Worm (Caenorhabditis elegans): ENCODE measurements around the gene C49C8.3.

The C49C8.3 gene

ce11 chrIV:8627328-8627727, 17.2 kb upstream of the C49C8.3 start, which contains the start of gene F42A9.11 (continued):
- TF ChIP-seq nhr-28 (tag; optimal IDR thresholded peaks at IDR 0.05) (no peak), ztf-11 (tag; optimal IDR thresholded peaks at IDR 0.05) (no peak), ces-1 (GFP tag; optimal IDR thresholded peaks at IDR 0.05) (no peak), egl-27 (tag; optimal IDR thresholded peaks at IDR 0.05) (peak in 1 of 2 experiments; percentile 41), mef-2 (tag; optimal IDR thresholded peaks at IDR 0.05) (no peak), lir-3 (tag; optimal IDR thresholded peaks at IDR 0.05; ENCODE audit: poor library complexity) (no peak), dpl-1 (GFP tag; optimal IDR thresholded peaks at IDR 0.05) (peak in 2 of 3 experiments; percentile 19), lsy-2 (tag; optimal IDR thresholded peaks at IDR 0.05) (peak in 1 of 2 experiments; percentile 49), ets-5 (GFP tag; IDR thresholded peaks at IDR 0.05) (no peak), tlp-1 (tag; optimal IDR thresholded peaks at IDR 0.05) (no peak), nhr-77 (tag; optimal IDR thresholded peaks at IDR 0.05) (peak; percentile 59), mab-9 (GFP tag; IDR thresholded peaks at IDR 0.05) (no peak), jun-1 (tag; optimal IDR thresholded peaks at IDR 0.05) (no peak), elt-3 (tag; optimal IDR thresholded peaks at IDR 0.05) (peak in 1 of 6 experiments; percentile 27), zip-4 (GFP tag; optimal IDR thresholded peaks at IDR 0.05) (no peak), ceh-63 (GFP tag; optimal IDR thresholded peaks at IDR 0.05) (no peak), nhr-12 (tag; optimal IDR thresholded peaks at IDR 0.05) (no peak), unc-98 (GFP tag; IDR thresholded peaks at IDR 0.05) (no peak), hlh-4 (tag; optimal IDR thresholded peaks at IDR 0.05) (no peak), nhr-11 (tag; optimal IDR thresholded peaks at IDR 0.05) (no peak), alr-1 (tag; optimal IDR thresholded peaks at IDR 0.05; ENCODE audit: borderline replicate concordance) (no peak), unc-30 (tag; optimal IDR thresholded peaks at IDR 0.05) (no peak), lin-39 (tag; optimal IDR thresholded peaks at IDR 0.05) (no peak), blmp-1 (tag; optimal IDR thresholded peaks at IDR 0.05) (peak; percentile 63), ceh-90 (tag; optimal IDR thresholded peaks at IDR 0.05) (no peak), mdl-1 (tag; optimal IDR thresholded peaks at IDR 0.05) (peak in 1 of 2 experiments; percentile 13), aly-2 (tag; optimal IDR thresholded peaks at IDR 0.05) (no peak), ceh-8 (GFP tag; optimal IDR thresholded peaks at IDR 0.05) (no peak), egl-13 (tag; optimal IDR thresholded peaks at IDR 0.05) (no peak), sox-4 (tag; optimal IDR thresholded peaks at IDR 0.05) (no peak), nhr-19 (GFP tag; conservative IDR thresholded peaks at IDR 0.05) (0 out of 2 replicates have a peak, but pooled peaks have one; percentile 12), Y116A8C.19 (tag; optimal IDR thresholded peaks at IDR 0.05; ENCODE audit: borderline replicate concordance) (no peak), nhr-76 (tag; optimal IDR thresholded peaks at IDR 0.05) (no peak), grh-1 (GFP tag; IDR thresholded peaks at IDR 0.05) (no peak), mep-1 (tag; optimal IDR thresholded peaks at IDR 0.05) (peak; percentile 24), lin-14 (GFP tag; optimal IDR thresholded peaks at IDR 0.05) (peak; percentile 86), F16B12.6 (tag; optimal IDR thresholded peaks at IDR 0.05) (no peak), zag-1 (tag; optimal IDR thresholded peaks at IDR 0.05) (no peak), sptf-1 (tag; optimal IDR thresholded peaks at IDR 0.05) (no peak), irx-1 (tag; optimal IDR thresholded peaks at IDR 0.05) (no peak), C16A3.4 (tag; optimal IDR thresholded peaks at IDR 0.05) (no peak), nhr-20 (tag; optimal IDR thresholded peaks at IDR 0.05) (peak; percentile 56), elt-2 (tag; optimal IDR thresholded peaks at IDR 0.05) (no peak), pqm-1 (tag; optimal IDR thresholded peaks at IDR 0.05) (no peak), unc-86 (tag; optimal IDR thresholded peaks at IDR 0.05) (no peak), efl-1 (optimal IDR thresholded peaks at IDR 0.05) (peak in 1 of 2 experiments; percentile 18), efl-1 (GFP tag; optimal IDR thresholded peaks at IDR 0.05 in 1 of 2) (no peak)
